Worm (Caenorhabditis elegans) whole organism, L4/young adult: ENCODE results near the gene irg-8.

Experiments
- W03F9.2 ChIP-seq: fragments of 150-350 bp; optimal IDR thresholded peaks from 2 replicates; lab custom pipeline; 2014; ENCODE audit warnings: missing biosample characterization, missing genetic modification characterization
- him-1 ChIP-seq: sonication (generic microtip); optimal IDR thresholded peaks from 2 replicates; lab custom pipeline; 2016; ENCODE audit warnings: missing genotype, missing genetic modification reagents, missing genetic modification characterization, missing compliant biosample characterization

DNA sequence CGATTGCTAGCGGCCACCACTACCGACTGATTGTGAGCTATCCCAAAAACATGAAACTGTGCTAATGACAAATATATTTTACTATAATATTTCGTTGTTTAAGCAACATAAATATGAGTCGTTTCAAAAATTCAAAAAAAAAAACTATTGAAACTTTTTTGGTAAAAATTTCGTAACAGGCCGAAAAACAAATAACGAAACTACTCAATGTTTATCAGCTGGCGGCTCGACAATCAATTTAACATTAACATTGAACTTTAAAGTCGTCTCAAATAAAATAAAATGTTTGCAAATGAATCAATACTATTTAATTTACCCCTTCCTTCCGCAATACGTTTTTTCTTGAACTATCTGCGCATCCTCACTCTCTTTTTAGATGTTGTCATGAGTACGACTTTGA lies 40.3 kb upstream of the irg-8 start:
- no peak for TF ChIP-seq him-1 (tag; lab: Kevin White, UChicago)
- no peak for TF ChIP-seq W03F9.2
